Fruit fly (Drosophila melanogaster) whole organism: Measurements from ENCODE around the gene CG31624.

Experiments used
- CG8478 ChIP-seq: fragments of >200 bp; optimal IDR thresholded peaks from 2 replicates; lab custom pipeline; 2018; ENCODE audit warnings: inconsistent platforms
- Dll ChIP-seq: fragments of >200 bp; optimal IDR thresholded peaks from 2 replicates; lab custom pipeline; 2017
- EcR ChIP-seq, 2 experiments: fragments of >200 bp; optimal IDR thresholded peaks; 2 replicates each; lab custom pipeline; 2017; ENCODE audit warnings: missing biosample characterization in 2 of 2, missing genetic modification characterization in 2 of 2, missing genetic modification reagents in 2 of 2
- pan ChIP-seq: fragments of >200 bp; optimal IDR thresholded peaks from 2 replicates; lab custom pipeline; 2017
- psq ChIP-seq: fragments of >200 bp; optimal IDR thresholded peaks from 2 replicates; lab custom pipeline; 2017
- usp ChIP-seq: fragments of >200 bp; optimal IDR thresholded peaks from 2 replicates; lab custom pipeline; 2017; ENCODE audit warnings: missing biosample characterization, missing genetic modification characterization, mixed read lengths

The CG31624 gene

dm6 chr2L:21168295-21169159 lies 31.6 kb downstream of the CG31624 start, which contains the start of the genes mAcon1, CG43345 and CG43346:
Gene mAcon1, plus strand, starts transcription at chr2L:21168570.
Gene CG43345, minus strand, starts transcription at chr2L:21168581.
Gene CG43346, minus strand, starts transcription at chr2L:21168581.
- TF ChIP-seq Dll (lab: Kevin White, UChicago) (no peak), pan (lab: Kevin White, UChicago) (peak; percentile 53)

dm6 chr2L:21166422-21166821 lies 33.8 kb downstream of the CG31624 start:
- no peak for TF ChIP-seq psq
- no peak for TF ChIP-seq pan (lab: Kevin White, UChicago)
- TF ChIP-seq EcR (GFP tag; optimal IDR thresholded peaks at IDR 0.05; lab: Kevin White, UChicago), result no peak
- no peak for TF ChIP-seq CG8478 (lab: Kevin White, UChicago)
- TF ChIP-seq Dll (lab: Kevin White, UChicago), result no peak
- TF ChIP-seq usp (GFP tag; lab: Kevin White, UChicago), result no peak

dm6 chr2L:21163311-21163842 lies 36.8 kb downstream of the CG31624 start, which contains the start of gene Noc2:
Gene Noc2, plus strand, starts transcription at chr2L:21163641.
- TF ChIP-seq pan (lab: Kevin White, UChicago) (no peak), CG8478 (lab: Kevin White, UChicago) (no peak), psq (no peak), EcR (GFP tag; optimal IDR thresholded peaks at IDR 0.05; lab: Kevin White, UChicago) (no peak), Dll (lab: Kevin White, UChicago) (no peak), usp (GFP tag; lab: Kevin White, UChicago) (no peak)

dm6 chr2L:21162875-21163274 lies 37.3 kb downstream of the CG31624 start, which contains the start of gene Nbr:
Gene Nbr, minus strand, starts transcription at chr2L:21163083.
- TF ChIP-seq Dll (lab: Kevin White, UChicago) (no peak), pan (lab: Kevin White, UChicago) (no peak), CG8478 (lab: Kevin White, UChicago) (no peak), usp (GFP tag; lab: Kevin White, UChicago) (no peak), EcR (GFP tag; optimal IDR thresholded peaks at IDR 0.05; lab: Kevin White, UChicago) (no peak), psq (no peak)

dm6 chr2L:21158554-21158953 lies 41.6 kb downstream of the CG31624 start, which contains the start of the genes Coq3 and Pld3:
Gene Coq3, minus strand, starts transcription at chr2L:21158611.
Gene Pld3, plus strand, starts transcription at chr2L:21158847.
- TF ChIP-seq EcR (GFP tag; optimal IDR thresholded peaks at IDR 0.05; lab: Kevin White, UChicago) (no peak), CG8478 (lab: Kevin White, UChicago) (no peak), pan (lab: Kevin White, UChicago) (no peak)

dm6 chr2L:21156156-21157040 lies 43.8 kb downstream of the CG31624 start, which contains the start of the genes Mpp6 and E2f2:
Gene Mpp6, plus strand, starts transcription at chr2L:21156288.
Gene E2f2, minus strand, starts transcription at chr2L:21156749.
- TF ChIP-seq Dll (lab: Kevin White, UChicago), result no peak
- no peak for TF ChIP-seq EcR (GFP tag; optimal IDR thresholded peaks at IDR 0.05; lab: Kevin White, UChicago)
- peak; percentile 40 for TF ChIP-seq psq
- TF ChIP-seq pan (lab: Kevin White, UChicago), result no peak

dm6 chr2L:21153844-21154243 lies 46.3 kb downstream of the CG31624 start:
- TF ChIP-seq CG8478 (lab: Kevin White, UChicago) (no peak), pan (lab: Kevin White, UChicago) (no peak), usp (GFP tag; lab: Kevin White, UChicago) (no peak), psq (no peak), EcR (GFP tag; optimal IDR thresholded peaks at IDR 0.05; lab: Kevin White, UChicago) (no peak), Dll (lab: Kevin White, UChicago) (no peak)

dm6 chr2L:21149053-21149452 lies 51.1 kb downstream of the CG31624 start:
- no peak for TF ChIP-seq EcR (GFP tag; optimal IDR thresholded peaks at IDR 0.05; lab: Kevin White, UChicago)
- no peak for TF ChIP-seq usp (GFP tag; lab: Kevin White, UChicago)
- TF ChIP-seq CG8478 (lab: Kevin White, UChicago), result no peak
- TF ChIP-seq pan (lab: Kevin White, UChicago), result no peak
- TF ChIP-seq psq, result no peak
- TF ChIP-seq Dll (lab: Kevin White, UChicago), result no peak
